Worm (Caenorhabditis elegans) whole organism, L4 larva: ENCODE results near the gene B0304.2.
A peak's percentile ranks its signal among the peaks of the same experiment; 100 is the strongest.

Source experiments
- D1046.2 ChIP-seq: fragments of 200-800 bp; sonication (Bioruptor generic); IDR thresholded peaks from 2 replicates; pipeline ENCODE4 v1.3.6; 2022; ENCODE audit warnings: missing genetic modification characterization, missing compliant biosample characterization
- Y75B8A.6 ChIP-seq: fragments of 200-800 bp; sonication (Bioruptor generic); IDR thresholded peaks from 2 replicates; pipeline ENCODE4 v1.3.6; 2022; ENCODE audit warnings: missing genetic modification reagents, missing genetic modification characterization, missing compliant biosample characterization
- ZK546.5 ChIP-seq, 2 experiments: sonication (generic microtip); optimal IDR thresholded peaks; 2 replicates each; lab custom pipeline; 2017; ENCODE audit warnings: missing biosample characterization in 2 of 2, missing genetic modification characterization in 2 of 2
- aha-1 ChIP-seq: fragments of 150-350 bp; peaks from one replicate; lab custom pipeline; 2014; ENCODE audit warnings: missing biosample characterization, missing genetic modification characterization
- aly-2 ChIP-seq: sonication (generic microtip); optimal IDR thresholded peaks from 2 replicates; lab custom pipeline; 2018; ENCODE audit warnings: missing biosample characterization, missing genetic modification characterization
- ama-1 ChIP-seq: fragments of 150-350 bp; optimal IDR thresholded peaks from 2 replicates; lab custom pipeline; 2014; ENCODE audit warnings: inconsistent platforms, mixed read lengths
- arid-1 ChIP-seq: fragments of 200-800 bp; sonication (Bioruptor generic); conservative IDR thresholded peaks from 2 replicates; pipeline ENCODE4 v1.3.6; 2022; ENCODE audit warnings: missing genetic modification reagents, missing genetic modification characterization, missing compliant biosample characterization
- ceh-28 ChIP-seq: fragments of 150-350 bp; optimal IDR thresholded peaks from 2 replicates; lab custom pipeline; 2014; ENCODE audit warnings: missing biosample characterization, missing genetic modification reagents, missing genetic modification characterization
- ceh-82 ChIP-seq: sonication (generic microtip); optimal IDR thresholded peaks from 2 replicates; lab custom pipeline; 2017; ENCODE audit warnings: missing biosample characterization, missing genetic modification characterization
- ctbp-1 ChIP-seq: fragments of 200-800 bp; sonication (Bioruptor generic); IDR thresholded peaks from 2 replicates; pipeline ENCODE4 v1.3.6; 2022; ENCODE audit warnings: missing genetic modification reagents, missing genetic modification characterization, missing compliant biosample characterization
- daf-16 ChIP-seq, 3 experiments: sonication (generic microtip); optimal IDR thresholded peaks; 2 replicates each; lab custom pipeline; 2016 to 2017; ENCODE audit warnings: missing genetic modification characterization in 3 of 3, missing genetic modification reagents in 3 of 3, mild to moderate bottlenecking in 2 of 3, missing compliant biosample characterization in 2 of 3, missing biosample characterization in 1 of 3, moderate library complexity in 1 of 3
- daf-19 ChIP-seq: fragments of 200-800 bp; sonication (Bioruptor generic); conservative IDR thresholded peaks from 2 replicates; pipeline ENCODE4 v1.3.6; 2022; ENCODE audit warnings: missing genetic modification characterization, missing compliant biosample characterization
- dmd-6 ChIP-seq: fragments of 200-800 bp; sonication (Bioruptor generic); IDR thresholded peaks from 2 replicates; pipeline ENCODE4 v1.3.6; 2022; ENCODE audit warnings: missing genetic modification reagents, missing genetic modification characterization, missing compliant biosample characterization
- dmd-8 ChIP-seq: fragments of 200-800 bp; sonication (Bioruptor generic); IDR thresholded peaks from 2 replicates; pipeline ENCODE4 v1.3.6; 2022; ENCODE audit warnings: missing genetic modification characterization, missing compliant biosample characterization
- dpl-1 ChIP-seq: fragments of 150-350 bp; optimal IDR thresholded peaks from 2 replicates; lab custom pipeline; 2014; ENCODE audit warnings: missing biosample characterization, missing genetic modification reagents, missing genetic modification characterization
- egl-27 ChIP-seq: sonication (generic microtip); optimal IDR thresholded peaks from 3 replicates; lab custom pipeline; 2017; ENCODE audit warnings: missing biosample characterization, missing genetic modification reagents, missing genetic modification characterization
- hlh-11 ChIP-seq: fragments of 200-800 bp; sonication (Bioruptor generic); optimal IDR thresholded peaks from 2 replicates; lab custom pipeline; 2018; ENCODE audit warnings: mild to moderate bottlenecking, missing genetic modification characterization, missing compliant biosample characterization
- hlh-30 ChIP-seq: sonication (generic microtip); optimal IDR thresholded peaks from 2 replicates; lab custom pipeline; 2017; ENCODE audit warnings: antibody characterized with exemption, mild to moderate bottlenecking, missing genetic modification characterization, missing compliant biosample characterization; ENCODE audit not compliant: insufficient read depth
- hmg-1.1 ChIP-seq: fragments of 200-800 bp; sonication (Bioruptor generic); IDR thresholded peaks from 2 replicates; pipeline ENCODE4 v1.3.6; 2022; ENCODE audit warnings: missing genetic modification reagents, missing genetic modification characterization, missing compliant biosample characterization
- lin-13 ChIP-seq: fragments of 150-350 bp; optimal IDR thresholded peaks from 2 replicates; lab custom pipeline; 2014; ENCODE audit warnings: missing biosample characterization, missing genetic modification reagents, missing genetic modification characterization
- lin-29 ChIP-seq: fragments of 200-800 bp; sonication (Bioruptor generic); IDR thresholded peaks from 2 replicates; pipeline ENCODE4 v1.3.6; 2022; ENCODE audit warnings: missing genetic modification reagents, missing genetic modification characterization, missing compliant biosample characterization
- lin-38 ChIP-seq: fragments of 200-800 bp; sonication (Bioruptor generic); IDR thresholded peaks from 2 replicates; pipeline ENCODE4 v1.3.6; 2022; ENCODE audit warnings: missing genetic modification reagents, missing genetic modification characterization, missing compliant biosample characterization
- lin-39 ChIP-seq: fragments of 150-350 bp; optimal IDR thresholded peaks from 2 replicates; lab custom pipeline; 2014; ENCODE audit warnings: missing biosample characterization, missing genetic modification reagents, missing genetic modification characterization
- mxl-2 ChIP-seq: fragments of 200-800 bp; sonication (Bioruptor generic); conservative IDR thresholded peaks from 2 replicates; pipeline ENCODE4 v1.3.6; 2022; ENCODE audit warnings: missing genetic modification reagents, missing genetic modification characterization, missing compliant biosample characterization
- nhr-11 ChIP-seq: fragments of 150-350 bp; optimal IDR thresholded peaks from 2 replicates; lab custom pipeline; 2014; ENCODE audit warnings: missing biosample characterization, missing genetic modification characterization
- nhr-111 ChIP-seq: fragments of 200-800 bp; sonication (Bioruptor generic); optimal IDR thresholded peaks from 2 replicates; lab custom pipeline; 2018; ENCODE audit warnings: mild to moderate bottlenecking, missing genetic modification characterization, missing compliant biosample characterization
- nhr-28 ChIP-seq: fragments of 150-350 bp; optimal IDR thresholded peaks from 2 replicates; lab custom pipeline; 2014; ENCODE audit warnings: missing biosample characterization, missing genetic modification characterization
- nhr-48 ChIP-seq: sonication (generic microtip); optimal IDR thresholded peaks from 2 replicates; lab custom pipeline; 2016; ENCODE audit warnings: mild to moderate bottlenecking, missing genetic modification characterization, missing compliant biosample characterization
- php-3 ChIP-seq: fragments of 200-800 bp; sonication (Bioruptor generic); IDR thresholded peaks from 2 replicates; pipeline ENCODE4 v1.3.6; 2022; ENCODE audit warnings: missing genetic modification reagents, missing genetic modification characterization, missing compliant biosample characterization
- rbr-2 ChIP-seq: sonication (generic microtip); optimal IDR thresholded peaks from 2 replicates; lab custom pipeline; 2016; ENCODE audit warnings: missing genotype, missing genetic modification characterization, missing compliant biosample characterization
- set-16 ChIP-seq: fragments of 200-800 bp; sonication (Bioruptor generic); IDR thresholded peaks from 2 replicates; pipeline ENCODE4 v1.3.6; 2022; ENCODE audit warnings: missing genetic modification reagents, missing genetic modification characterization, missing compliant biosample characterization
- skn-1 ChIP-seq: fragments of 150-350 bp; optimal IDR thresholded peaks from 2 replicates; lab custom pipeline; 2014; ENCODE audit warnings: missing biosample characterization, missing genetic modification characterization
- snpc-1.2 ChIP-seq: fragments of 200-800 bp; sonication (Bioruptor generic); IDR thresholded peaks from 2 replicates; pipeline ENCODE4 v1.3.6; 2022; ENCODE audit warnings: missing genetic modification reagents, missing genetic modification characterization, missing compliant biosample characterization
- spr-1 ChIP-seq: sonication (generic microtip); optimal IDR thresholded peaks from 2 replicates; lab custom pipeline; 2016; ENCODE audit warnings: mild to moderate bottlenecking, missing genetic modification characterization, missing compliant biosample characterization
- unc-62 ChIP-seq, 3 experiments: fragments of 150-350 bp in 1 of 3; sonication (generic microtip); optimal IDR thresholded peaks in 2 of 3; peaks in 1 of 3; 1 replicate in 1 of 3; 2 replicates in 2 of 3; lab custom pipeline; 2014 to 2017; ENCODE audit warnings: missing biosample characterization in 3 of 3, missing genetic modification characterization in 3 of 3, missing genetic modification reagents in 3 of 3, missing genotype in 1 of 3
- zag-1 ChIP-seq: fragments of 150-350 bp; optimal IDR thresholded peaks from 2 replicates; lab custom pipeline; 2014; ENCODE audit warnings: missing biosample characterization, missing genetic modification characterization
- zip-2 ChIP-seq: fragments of 150-350 bp; optimal IDR thresholded peaks from 2 replicates; lab custom pipeline; 2014; ENCODE audit warnings: missing biosample characterization, missing genetic modification characterization

B0304.2 gene

DNA sequence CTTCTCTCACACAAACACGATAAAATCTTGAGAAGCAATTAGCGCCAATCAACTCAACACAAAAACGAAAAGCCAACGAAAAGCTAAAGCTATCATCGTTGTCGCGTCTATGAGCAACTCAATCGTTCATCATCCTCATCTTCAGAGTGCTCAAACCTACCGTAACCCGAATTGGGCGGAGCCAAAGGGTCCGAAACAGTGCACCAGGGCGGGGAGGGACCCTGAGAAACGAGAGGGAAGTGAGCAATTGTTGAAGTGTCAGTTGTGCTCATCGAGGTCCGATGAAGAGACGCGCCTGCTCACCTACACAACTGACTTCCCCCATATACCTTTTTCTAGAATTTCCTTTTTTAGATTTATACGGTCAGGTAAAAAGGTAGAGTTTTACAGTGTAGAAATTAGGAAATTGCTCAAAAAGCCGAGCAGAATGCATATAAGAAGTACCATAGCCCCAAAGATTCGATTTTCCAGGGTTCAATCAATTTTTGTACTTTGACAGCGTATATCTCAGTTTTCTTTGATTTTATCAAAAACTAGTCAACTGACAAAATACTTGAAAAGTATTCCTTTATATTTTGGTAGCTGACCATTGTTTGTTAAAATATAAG is 5.0 kb upstream of the B0304.2 start, which contains the start of gene hlh-1 (continued):
- no peak for TF ChIP-seq dmd-8 (GFP tag; lab: Robert Waterston, UW)
- TF ChIP-seq egl-27 (tag; lab: Kevin White, UChicago) = no peak
- TF ChIP-seq zip-2 (tag; lab: Kevin White, UChicago) = no peak
- TF ChIP-seq zag-1 (tag; lab: Kevin White, UChicago) = no peak
- TF ChIP-seq rbr-2 (tag; lab: Kevin White, UChicago) = no peak
- peak; percentile 68 for TF ChIP-seq aha-1
- no peak for TF ChIP-seq ceh-82 (tag; lab: Kevin White, UChicago)
- no peak for TF ChIP-seq hlh-30 (tag; lab: Kevin White, UChicago)
- TF ChIP-seq dpl-1 (GFP tag; lab: Kevin White, UChicago) = no peak
- no peak for TF ChIP-seq ZK546.5 (tag; optimal IDR thresholded peaks at IDR 0.05; lab: Kevin White, UChicago)
- TF ChIP-seq daf-16 (GFP tag; optimal IDR thresholded peaks at IDR 0.05; lab: Kevin White, UChicago) = peak in 1 of 2 experiments; percentile 57
- TF ChIP-seq daf-16 (tag; optimal IDR thresholded peaks at IDR 0.05; lab: Kevin White, UChicago) = no peak
- no peak for TF ChIP-seq aly-2 (tag; lab: Kevin White, UChicago)
- TF ChIP-seq lin-38 = no peak
- no peak for TF ChIP-seq hmg-1.1 (GFP tag; lab: Robert Waterston, UW)
- no peak for TF ChIP-seq mxl-2 (GFP tag; lab: Robert Waterston, UW)
- no peak for TF ChIP-seq D1046.2 (GFP tag; lab: Robert Waterston, UW)
- no peak for TF ChIP-seq php-3 (GFP tag; lab: Robert Waterston, UW)
- no peak for TF ChIP-seq arid-1
- TF ChIP-seq unc-62 (GFP tag; optimal IDR thresholded peaks at IDR 0.05 in 1 of 2; lab: Kevin White, UChicago) = peak in 1 of 2 experiments; percentile 84
- TF ChIP-seq unc-62 (tag; optimal IDR thresholded peaks at IDR 0.05; lab: Kevin White, UChicago) = no peak
- no peak for TF ChIP-seq lin-39 (tag; lab: Kevin White, UChicago)
- no peak for TF ChIP-seq nhr-28
- TF ChIP-seq spr-1 = no peak
- TF ChIP-seq skn-1 (tag; lab: Kevin White, UChicago) = no peak

- TF ChIP-seq daf-19 (GFP tag; lab: Robert Waterston, UW) (no peak), lin-13 (GFP tag; lab: Kevin White, UChicago) (no peak), snpc-1.2 (no peak), ama-1 (no peak), ctbp-1 (GFP tag; lab: Robert Waterston, UW) (0 out of 2 replicates have a peak, but pooled peaks have one; percentile 21), set-16 (GFP tag; lab: Robert Waterston, UW) (0 out of 2 replicates have a peak, but pooled peaks have one; percentile 8), hmg-1.1 (GFP tag; lab: Robert Waterston, UW) (no peak), nhr-48 (no peak), nhr-11 (tag; lab: Kevin White, UChicago) (peak; percentile 18), unc-62 (GFP tag; optimal IDR thresholded peaks at IDR 0.05 in 1 of 2; lab: Kevin White, UChicago) (peak in 1 of 2 experiments; percentile 4), unc-62 (tag; optimal IDR thresholded peaks at IDR 0.05; lab: Kevin White, UChicago) (no peak), nhr-111 (GFP tag; lab: Kevin White, UChicago) (no peak), lin-29 (GFP tag; lab: Robert Waterston, UW) (no peak), skn-1 (tag; lab: Kevin White, UChicago) (no peak), hlh-11 (tag; lab: Kevin White, UChicago) (peak; percentile 60), dmd-8 (GFP tag; lab: Robert Waterston, UW) (no peak)
Observed at ce11 chrII:4519976-4520594, 3.3 kb upstream of the B0304.2 start.

- TF ChIP-seq Y75B8A.6 (GFP tag; lab: Robert Waterston, UW) (0 out of 2 replicates have a peak, but pooled peaks have one; percentile 22), unc-62 (GFP tag; optimal IDR thresholded peaks at IDR 0.05 in 1 of 2; lab: Kevin White, UChicago) (peak in 1 of 2 experiments; percentile 21), unc-62 (tag; optimal IDR thresholded peaks at IDR 0.05; lab: Kevin White, UChicago) (no peak), dmd-6 (no peak), ceh-28 (tag; lab: Kevin White, UChicago) (no peak)
- TF ChIP-seq, all 104 proteins: peak for 2
Observed at ce11 chrII:4525185-4525584, 1.8 kb downstream of the B0304.2 start.
